Fruit fly (Drosophila melanogaster) whole organism: ENCODE data around the gene Btk.

Experiments
- EcR ChIP-seq, 2 experiments: fragments of >200 bp; optimal IDR thresholded peaks; 2 replicates each; lab custom pipeline; 2017; ENCODE audit warnings: missing biosample characterization in 2 of 2, missing genetic modification characterization in 2 of 2, missing genetic modification reagents in 2 of 2
- pan ChIP-seq: fragments of >200 bp; optimal IDR thresholded peaks from 2 replicates; lab custom pipeline; 2017

DNA sequence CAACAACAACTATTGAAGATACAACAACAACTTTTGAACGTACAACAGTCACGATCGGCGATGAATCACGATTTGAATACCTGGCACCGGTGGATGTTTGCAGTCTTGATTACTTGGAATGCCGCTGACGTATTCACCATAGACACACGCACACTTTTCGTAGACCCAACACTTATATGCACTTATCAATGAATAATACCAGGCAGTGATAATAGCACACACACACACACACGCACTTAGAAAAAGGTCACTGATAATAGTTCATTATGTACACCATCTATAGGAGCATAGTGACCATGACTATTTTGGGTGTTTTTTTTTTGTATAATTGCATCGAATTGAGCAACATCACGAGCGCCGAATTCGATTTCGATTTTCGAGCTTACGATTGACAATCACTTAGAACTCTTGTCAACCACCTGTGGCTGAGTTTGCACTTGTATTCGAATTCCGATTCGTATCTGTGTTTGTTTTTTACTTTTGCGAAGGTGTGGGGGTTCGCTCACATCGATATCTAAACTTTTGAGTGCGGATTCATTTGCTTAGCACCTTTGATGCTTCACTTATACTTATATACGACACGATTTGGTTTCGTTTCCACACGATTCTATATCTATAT is 61.7 kb downstream of the Btk start:
- TF ChIP-seq EcR (GFP tag; optimal IDR thresholded peaks at IDR 0.05; lab: Kevin White, UChicago) (no peak), pan (lab: Kevin White, UChicago) (no peak)
